Fruit fly (Drosophila melanogaster) whole organism, adult: ENCODE results near the gene CG34107.

ENCODE experiments used
- CG11617 ChIP-seq: fragments of 200-800 bp; sonication (Bioruptor generic); optimal IDR thresholded peaks from 2 replicates; lab custom pipeline; 2017; ENCODE audit warnings: mild to moderate bottlenecking, missing biosample characterization, missing genetic modification reagents, missing genetic modification characterization
- CG12768 ChIP-seq: fragments of 200-800 bp; sonication (Bioruptor generic); optimal IDR thresholded peaks from 2 replicates; lab custom pipeline; 2017; ENCODE audit warnings: missing biosample characterization, missing genetic modification characterization, mild to moderate bottlenecking, moderate library complexity, missing genetic modification reagents
- CG14711 ChIP-seq: fragments of 200-800 bp; sonication (Bioruptor generic); optimal IDR thresholded peaks from 2 replicates; lab custom pipeline; 2018; ENCODE audit warnings: missing biosample characterization, mild to moderate bottlenecking, missing genetic modification characterization, moderate library complexity
- CG1620 ChIP-seq: fragments of 200-800 bp; sonication (Bioruptor generic); optimal IDR thresholded peaks from 2 replicates; lab custom pipeline; 2016; ENCODE audit warnings: missing biosample characterization, missing genetic modification characterization
- CG33017 ChIP-seq: fragments of 200-800 bp; sonication (Bioruptor generic); optimal IDR thresholded peaks from 2 replicates; lab custom pipeline; 2018; ENCODE audit warnings: missing biosample characterization, mild to moderate bottlenecking, missing genetic modification characterization, moderate library complexity
- CG5204 ChIP-seq: fragments of 200-800 bp; sonication (Bioruptor generic); optimal IDR thresholded peaks from 2 replicates; lab custom pipeline; 2016; ENCODE audit warnings: missing biosample characterization, missing genetic modification characterization
- CG7045 ChIP-seq: fragments of 200-800 bp; sonication (Bioruptor generic); optimal IDR thresholded peaks from 2 replicates; lab custom pipeline; 2017; ENCODE audit warnings: missing biosample characterization, mild to moderate bottlenecking, missing genetic modification characterization
- CG7101 ChIP-seq: fragments of 200-800 bp; sonication (Bioruptor generic); optimal IDR thresholded peaks from 2 replicates; lab custom pipeline; 2018; ENCODE audit warnings: missing biosample characterization, mild to moderate bottlenecking, missing genetic modification characterization, moderate library complexity
- Clk ChIP-seq: fragments of 200-800 bp; sonication (Bioruptor generic); optimal IDR thresholded peaks from 2 replicates; lab custom pipeline; 2017; ENCODE audit warnings: missing biosample characterization, missing genetic modification characterization
- Crg-1 ChIP-seq: fragments of 200-800 bp; sonication (Bioruptor generic); optimal IDR thresholded peaks from 2 replicates; lab custom pipeline; 2016; ENCODE audit warnings: missing biosample characterization, missing genetic modification characterization
- Hr96 ChIP-seq: fragments of 200-800 bp; sonication (Bioruptor generic); optimal IDR thresholded peaks from 2 replicates; lab custom pipeline; 2016; ENCODE audit warnings: missing biosample characterization, missing genetic modification characterization
- Mnt ChIP-seq: fragments of 200-800 bp; sonication (Bioruptor generic); optimal IDR thresholded peaks from 2 replicates; lab custom pipeline; 2016; ENCODE audit warnings: missing biosample characterization, mild to moderate bottlenecking, missing genetic modification characterization
- bab1 ChIP-seq: fragments of 200-800 bp; sonication (Bioruptor generic); optimal IDR thresholded peaks from 3 replicates; lab custom pipeline; 2019; ENCODE audit warnings: missing biosample characterization, mild to moderate bottlenecking, missing genetic modification characterization, moderate library complexity
- cic ChIP-seq: fragments of 200-800 bp; sonication (Bioruptor generic); optimal IDR thresholded peaks from 2 replicates; lab custom pipeline; 2017; ENCODE audit warnings: missing biosample characterization, mild to moderate bottlenecking, missing genetic modification characterization, moderate library complexity
- cnc ChIP-seq, 2 experiments: fragments of >200 bp; optimal IDR thresholded peaks; 2 replicates each; lab custom pipeline; 2017
- kay ChIP-seq: fragments of 200-800 bp; sonication (Bioruptor generic); peaks from one replicate; lab custom pipeline; 2016; ENCODE audit warnings: missing biosample characterization, missing genetic modification characterization, borderline replicate concordance
- ovo ChIP-seq: fragments of 200-800 bp; sonication (Bioruptor generic); optimal IDR thresholded peaks from 2 replicates; lab custom pipeline; 2016; ENCODE audit warnings: missing biosample characterization, missing genetic modification characterization
- pad ChIP-seq: fragments of 200-800 bp; sonication (Bioruptor generic); optimal IDR thresholded peaks from 3 replicates; lab custom pipeline; 2017; ENCODE audit warnings: missing biosample characterization, missing genetic modification characterization, mild to moderate bottlenecking, moderate library complexity, missing genetic modification reagents
- tj ChIP-seq: fragments of 200-800 bp; sonication (Bioruptor generic); optimal IDR thresholded peaks from 3 replicates; lab custom pipeline; 2017; ENCODE audit warnings: missing biosample characterization, mild to moderate bottlenecking, missing genetic modification characterization, moderate library complexity
- toe ChIP-seq: fragments of 200-800 bp; sonication (Bioruptor generic); optimal IDR thresholded peaks from 2 replicates; lab custom pipeline; 2016; ENCODE audit warnings: missing biosample characterization, missing genetic modification characterization

Gene CG34107

dm6 chr3R:10269921-10270431 lies 45.3 kb downstream of the CG34107 start:
- no peak for TF ChIP-seq cic (GFP tag; lab: Kevin White, UChicago)
- no peak for TF ChIP-seq toe (GFP tag; lab: Kevin White, UChicago)

- TF ChIP-seq CG5204 (GFP tag; lab: Kevin White, UChicago): no peak
- TF ChIP-seq Crg-1 (GFP tag; lab: Kevin White, UChicago): no peak
- no peak for TF ChIP-seq CG1620 (GFP tag; lab: Kevin White, UChicago)
- no peak for TF ChIP-seq ovo (GFP tag; lab: Kevin White, UChicago)
- no peak for TF ChIP-seq tj
These were observed 48.0 kb downstream of the CG34107 start for dm6 chr3R:10272695-10273094.

- TF ChIP-seq cnc (optimal IDR thresholded peaks at IDR 0.05; lab: Kevin White, UChicago) (no peak), ovo (GFP tag; lab: Kevin White, UChicago) (no peak), CG7101 (tag; lab: Kevin White, UChicago) (no peak), Mnt (no peak), toe (GFP tag; lab: Kevin White, UChicago) (no peak), CG5204 (GFP tag; lab: Kevin White, UChicago) (no peak), CG1620 (GFP tag; lab: Kevin White, UChicago) (no peak), Hr96 (GFP tag; lab: Kevin White, UChicago) (no peak), CG33017 (no peak), kay (GFP tag; lab: Kevin White, UChicago) (no peak), CG12768 (GFP tag; lab: Kevin White, UChicago) (no peak), CG11617 (no peak), bab1 (GFP tag; lab: Kevin White, UChicago) (no peak), tj (no peak), pad (GFP tag; lab: Kevin White, UChicago) (no peak), cic (GFP tag; lab: Kevin White, UChicago) (no peak), CG14711 (no peak), Clk (GFP tag; lab: Kevin White, UChicago) (no peak), Crg-1 (GFP tag; lab: Kevin White, UChicago) (no peak), CG7045 (GFP tag; lab: Kevin White, UChicago) (no peak)
These were observed 49.6 kb downstream of the CG34107 start for dm6 chr3R:10274306-10274705.

- TF ChIP-seq Crg-1 (GFP tag; lab: Kevin White, UChicago) (no peak), CG12768 (GFP tag; lab: Kevin White, UChicago) (no peak), Clk (GFP tag; lab: Kevin White, UChicago) (no peak), CG1620 (GFP tag; lab: Kevin White, UChicago) (no peak), cic (GFP tag; lab: Kevin White, UChicago) (no peak), CG7101 (tag; lab: Kevin White, UChicago) (no peak), CG7045 (GFP tag; lab: Kevin White, UChicago) (no peak), ovo (GFP tag; lab: Kevin White, UChicago) (no peak), CG5204 (GFP tag; lab: Kevin White, UChicago) (no peak), CG33017 (no peak), toe (GFP tag; lab: Kevin White, UChicago) (no peak), CG14711 (no peak), CG11617 (no peak), cnc (optimal IDR thresholded peaks at IDR 0.05; lab: Kevin White, UChicago) (no peak), bab1 (GFP tag; lab: Kevin White, UChicago) (no peak), tj (no peak)
These were observed 50.1 kb downstream of the CG34107 start for dm6 chr3R:10274829-10275228.
